Worm (Caenorhabditis elegans) whole organism, L1 larva: Measurements from ENCODE around the gene K01A6.6.

Experiments used
- egl-27 ChIP-seq, 2 experiments: fragments of 150-350 bp in 1 of 2; sonication (generic microtip); optimal IDR thresholded peaks; 3 replicates each; lab custom pipeline; 2017 to 2018; ENCODE audit warnings: missing biosample characterization in 2 of 2, missing genetic modification characterization in 2 of 2, missing genetic modification reagents in 2 of 2
- nhr-11 ChIP-seq: fragments of 150-350 bp; optimal IDR thresholded peaks from 2 replicates; lab custom pipeline; 2014; ENCODE audit warnings: missing biosample characterization, missing genetic modification characterization
- nhr-76 ChIP-seq: sonication (generic microtip); optimal IDR thresholded peaks from 2 replicates; lab custom pipeline; 2017; ENCODE audit warnings: missing biosample characterization, missing genetic modification characterization
- nhr-77 ChIP-seq: fragments of 150-350 bp; optimal IDR thresholded peaks from 2 replicates; lab custom pipeline; 2014; ENCODE audit warnings: missing biosample characterization, missing genetic modification characterization
- ztf-4 ChIP-seq: fragments of 150-350 bp; optimal IDR thresholded peaks from 2 replicates; lab custom pipeline; 2014; ENCODE audit warnings: missing biosample characterization, missing genetic modification characterization

ce11 chrIV:11737269-11737668 lies 2.1 kb downstream of the K01A6.6 start, which contains the start of gene K01A6.8:
- TF ChIP-seq ztf-4 (no peak), egl-27 (tag; optimal IDR thresholded peaks at IDR 0.05; lab: Kevin White, UChicago) (no peak), nhr-11 (tag; lab: Kevin White, UChicago) (no peak), nhr-77 (no peak), nhr-76 (tag; lab: Kevin White, UChicago) (no peak)
